Worm (Caenorhabditis elegans): Measurements from ENCODE around the gene pyc-1.

- no peak for TF ChIP-seq him-1 (tag; optimal IDR thresholded peaks at IDR 0.05)
- no peak for TF ChIP-seq dao-5 (tag; optimal IDR thresholded peaks at IDR 0.05)
These were observed 23.2 kb upstream of the pyc-1 start, which contains the start of gene hmp-1 for ce11 chrV:11845492-11845891.
